Worm (Caenorhabditis elegans) whole organism, L3 larva: ENCODE measurements around the gene srh-145.

Experiments used
- ceh-82 ChIP-seq: fragments of 150-350 bp; optimal IDR thresholded peaks from 2 replicates; lab custom pipeline; 2014; ENCODE audit warnings: missing biosample characterization, missing genetic modification characterization
- egl-27 ChIP-seq: sonication (generic microtip); optimal IDR thresholded peaks from 4 replicates; lab custom pipeline; 2017; ENCODE audit warnings: missing biosample characterization, missing genetic modification reagents, missing genetic modification characterization
- elt-2 ChIP-seq: sonication (generic microtip); optimal IDR thresholded peaks from 2 replicates; lab custom pipeline; 2016; ENCODE audit warnings: missing genetic modification reagents, mild to moderate bottlenecking, missing genetic modification characterization, missing compliant biosample characterization
- nhr-11 ChIP-seq: fragments of 150-350 bp; optimal IDR thresholded peaks from 2 replicates; lab custom pipeline; 2014; ENCODE audit warnings: missing biosample characterization, missing genetic modification characterization
- nhr-23 ChIP-seq: fragments of 150-350 bp; optimal IDR thresholded peaks from 2 replicates; lab custom pipeline; 2014; ENCODE audit warnings: missing biosample characterization, missing genetic modification reagents, missing genetic modification characterization
- nhr-76 ChIP-seq: fragments of 150-350 bp; sonication (generic microtip); optimal IDR thresholded peaks from 5 replicates; lab custom pipeline; 2014; ENCODE audit warnings: missing biosample characterization, missing genetic modification characterization
- unc-39 ChIP-seq: sonication (generic microtip); optimal IDR thresholded peaks from 4 replicates; lab custom pipeline; 2017; ENCODE audit warnings: missing biosample characterization, missing genetic modification characterization
- unc-62 ChIP-seq: fragments of 150-350 bp; sonication (generic microtip); optimal IDR thresholded peaks from 4 replicates; lab custom pipeline; 2014; ENCODE audit warnings: missing biosample characterization, missing genetic modification reagents, missing genetic modification characterization
- zag-1 ChIP-seq: fragments of 150-350 bp; optimal IDR thresholded peaks from 2 replicates; lab custom pipeline; 2014; ENCODE audit warnings: missing biosample characterization, missing genetic modification characterization
- ztf-11 ChIP-seq: fragments of 150-350 bp; optimal IDR thresholded peaks from 2 replicates; lab custom pipeline; 2014; ENCODE audit warnings: missing biosample characterization, missing genetic modification characterization

DNA sequence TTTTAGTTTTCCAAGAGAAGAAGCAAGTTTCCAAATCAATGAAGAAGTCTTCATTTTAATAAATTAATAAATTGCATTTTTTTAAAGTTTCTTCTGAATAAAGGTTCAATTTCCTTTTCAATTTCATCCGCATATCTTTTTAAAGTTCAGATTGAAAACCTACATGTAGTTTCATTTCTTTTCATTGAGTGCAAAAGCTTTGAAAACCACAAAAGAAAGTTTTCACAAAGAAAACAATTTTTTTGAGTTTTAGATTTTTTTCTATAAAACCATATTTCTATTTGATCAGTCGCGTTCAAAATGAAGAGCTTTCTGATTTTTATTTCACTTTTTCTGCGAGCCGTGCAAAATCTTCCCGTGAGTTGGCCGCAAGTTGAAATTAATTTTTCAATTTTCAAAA is 35.2 kb downstream of the srh-145 start, which contains the start of gene T08G3.6:
- TF ChIP-seq nhr-76 (no peak), ceh-82 (tag; lab: Kevin White, UChicago) (no peak), nhr-23 (tag; lab: Kevin White, UChicago) (no peak), ztf-11 (no peak), nhr-11 (tag; lab: Kevin White, UChicago) (no peak), unc-62 (no peak), egl-27 (tag; lab: Kevin White, UChicago) (no peak), unc-39 (tag; lab: Kevin White, UChicago) (no peak), zag-1 (tag; lab: Kevin White, UChicago) (no peak), elt-2 (tag; lab: Kevin White, UChicago) (no peak)
